Fruit fly (Drosophila melanogaster) whole organism, adult: Measurements from ENCODE around the gene CG43658.

ENCODE experiments used
- CG14711 ChIP-seq: fragments of 200-800 bp; sonication (Bioruptor generic); optimal IDR thresholded peaks from 2 replicates; lab custom pipeline; 2018; ENCODE audit warnings: missing biosample characterization, mild to moderate bottlenecking, missing genetic modification characterization, moderate library complexity
- CG1620 ChIP-seq: fragments of 200-800 bp; sonication (Bioruptor generic); optimal IDR thresholded peaks from 2 replicates; lab custom pipeline; 2016; ENCODE audit warnings: missing biosample characterization, missing genetic modification characterization
- CG7101 ChIP-seq: fragments of 200-800 bp; sonication (Bioruptor generic); optimal IDR thresholded peaks from 2 replicates; lab custom pipeline; 2018; ENCODE audit warnings: missing biosample characterization, mild to moderate bottlenecking, missing genetic modification characterization, moderate library complexity
- Clk ChIP-seq: fragments of 200-800 bp; sonication (Bioruptor generic); optimal IDR thresholded peaks from 2 replicates; lab custom pipeline; 2017; ENCODE audit warnings: missing biosample characterization, missing genetic modification characterization
- bab1 ChIP-seq: fragments of 200-800 bp; sonication (Bioruptor generic); optimal IDR thresholded peaks from 3 replicates; lab custom pipeline; 2019; ENCODE audit warnings: missing biosample characterization, mild to moderate bottlenecking, missing genetic modification characterization, moderate library complexity
- cnc ChIP-seq, 2 experiments: fragments of >200 bp; optimal IDR thresholded peaks; 2 replicates each; lab custom pipeline; 2017
- kay ChIP-seq: fragments of 200-800 bp; sonication (Bioruptor generic); peaks from one replicate; lab custom pipeline; 2016; ENCODE audit warnings: missing biosample characterization, missing genetic modification characterization, borderline replicate concordance
- ovo ChIP-seq: fragments of 200-800 bp; sonication (Bioruptor generic); optimal IDR thresholded peaks from 2 replicates; lab custom pipeline; 2016; ENCODE audit warnings: missing biosample characterization, missing genetic modification characterization
- pad ChIP-seq: fragments of 200-800 bp; sonication (Bioruptor generic); optimal IDR thresholded peaks from 3 replicates; lab custom pipeline; 2017; ENCODE audit warnings: missing biosample characterization, missing genetic modification characterization, mild to moderate bottlenecking, moderate library complexity, missing genetic modification reagents
- toe ChIP-seq: fragments of 200-800 bp; sonication (Bioruptor generic); optimal IDR thresholded peaks from 2 replicates; lab custom pipeline; 2016; ENCODE audit warnings: missing biosample characterization, missing genetic modification characterization

DNA sequence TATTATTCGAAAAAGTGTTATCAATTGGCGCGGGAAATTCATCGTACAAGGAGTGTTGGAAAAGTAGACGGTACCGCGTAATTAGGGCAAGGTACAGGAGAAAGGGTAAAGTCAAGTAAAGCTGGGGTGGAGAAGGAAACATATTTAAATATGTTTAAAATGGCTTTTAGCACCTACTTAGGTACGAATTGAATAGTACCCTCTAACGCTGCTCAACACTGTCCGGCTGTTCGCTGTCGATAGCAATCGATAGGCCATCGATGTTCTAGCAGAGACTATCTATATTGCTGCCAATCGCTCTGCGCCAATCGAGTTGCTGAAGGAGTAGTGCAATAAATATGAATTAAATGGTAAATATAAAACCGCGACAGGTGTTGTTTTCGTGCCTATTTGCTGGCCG lies 38.4 kb upstream of the CG43658 start, which contains the start of gene X11L:
- TF ChIP-seq toe (GFP tag; lab: Kevin White, UChicago) = peak; percentile 66
- peak; percentile 86 for TF ChIP-seq CG1620 (GFP tag; lab: Kevin White, UChicago)
- TF ChIP-seq CG14711 (tag; lab: Kevin White, UChicago) = peak; percentile 61
- TF ChIP-seq ovo = peak; percentile 36
- TF ChIP-seq kay (GFP tag; lab: Kevin White, UChicago) = no peak
- peak; percentile 73 for TF ChIP-seq bab1 (GFP tag; lab: Kevin White, UChicago)
- TF ChIP-seq CG7101 (tag; lab: Kevin White, UChicago) = peak; percentile 77
- TF ChIP-seq pad (GFP tag; lab: Kevin White, UChicago) = peak; percentile 67
- TF ChIP-seq Clk (GFP tag; lab: Kevin White, UChicago) = no peak
- no peak for TF ChIP-seq cnc (optimal IDR thresholded peaks at IDR 0.05; lab: Kevin White, UChicago)
